Fruit fly (Drosophila melanogaster): ENCODE results near the gene BBS8.
A peak's percentile ranks its signal among the peaks of the same experiment; 100 is the strongest.

Gene BBS8

dm6 chr2L:429680-430484 lies 7.2 kb downstream of the BBS8 start (continued):
- no peak for TF ChIP-seq Mad (GFP tag; optimal IDR thresholded peaks at IDR 0.05)

- TF ChIP-seq Awh (GFP tag; IDR thresholded peaks at IDR 0.05) (peak; percentile 64; the same call in 1 of the 2 replicates), onecut (GFP tag; IDR thresholded peaks at IDR 0.05) (peak; percentile 60), CG13424 (tag; optimal IDR thresholded peaks at IDR 0.05) (peak; percentile 65), dm (GFP tag; optimal IDR thresholded peaks at IDR 0.05) (peak; percentile 12), exex (tag; optimal IDR thresholded peaks at IDR 0.05) (peak; percentile 14), CG33213 (GFP tag; optimal IDR thresholded peaks at IDR 0.05) (peak; percentile 29), cwo (GFP tag; optimal IDR thresholded peaks at IDR 0.05) (peak; percentile 40), run (tag; optimal IDR thresholded peaks at IDR 0.05) (peak; percentile 26), Poxn (GFP tag; IDR thresholded peaks at IDR 0.05) (no peak), Blimp-1 (GFP tag; optimal IDR thresholded peaks at IDR 0.05) (peak; percentile 48), CG7987 (GFP tag; optimal IDR thresholded peaks at IDR 0.05) (peak; percentile 92), Hsf (GFP tag; optimal IDR thresholded peaks at IDR 0.05) (peak; percentile 21), CG9727 (GFP tag; optimal IDR thresholded peaks at IDR 0.05) (peak; percentile 50), dpn (GFP tag; optimal IDR thresholded peaks at IDR 0.05) (peak in 1 of 2 experiments; percentile 4), CkIIα-i1 (GFP tag; IDR thresholded peaks at IDR 0.05) (no peak), row (GFP tag; IDR thresholded peaks at IDR 0.05) (no peak; the same call in 2 of the 3 replicates), Atf3 (GFP tag; optimal IDR thresholded peaks at IDR 0.05) (no peak), ci (GFP tag; IDR thresholded peaks at IDR 0.05) (peak; percentile 88), ken (GFP tag; IDR thresholded peaks at IDR 0.05) (0 out of 3 replicates have a peak, but pooled peaks have one; percentile 44), Atf6 (GFP tag; IDR thresholded peaks at IDR 0.05) (peak; percentile 58), gsb-n (tag; optimal IDR thresholded peaks at IDR 0.05) (peak; percentile 38), Vsx1 (GFP tag; optimal IDR thresholded peaks at IDR 0.05) (peak; percentile 62), CG30403 (GFP tag; optimal IDR thresholded peaks at IDR 0.05) (no peak), CG33557 (GFP tag; optimal IDR thresholded peaks at IDR 0.05) (peak; percentile 62), Lhr (GFP tag; optimal IDR thresholded peaks at IDR 0.05) (peak; percentile 27), mirr (GFP tag; optimal IDR thresholded peaks at IDR 0.05) (peak; percentile 63), ac (GFP tag; optimal IDR thresholded peaks at IDR 0.05) (peak; percentile 40), Asciz (GFP tag; optimal IDR thresholded peaks at IDR 0.05) (peak; percentile 89), CG10147 (GFP tag; optimal IDR thresholded peaks at IDR 0.05) (peak; percentile 34), eyg (GFP tag; optimal IDR thresholded peaks at IDR 0.05) (peak; percentile 53), dmrt11E (tag; optimal IDR thresholded peaks at IDR 0.05) (peak; percentile 41), Aef1 (GFP tag; IDR thresholded peaks at IDR 0.05) (0 out of 3 replicates have a peak, but pooled peaks have one; percentile 33), CG2202 (tag; optimal IDR thresholded peaks at IDR 0.05) (peak; percentile 70), Meics (GFP tag; optimal IDR thresholded peaks at IDR 0.05) (peak; percentile 72), CG6813 (GFP tag; optimal IDR thresholded peaks at IDR 0.05) (peak; percentile 85), Hmr (GFP tag; optimal IDR thresholded peaks at IDR 0.05) (peak; percentile 85), CG14965 (GFP tag; optimal IDR thresholded peaks at IDR 0.05; ENCODE audit: borderline replicate concordance) (peak; percentile 14), kay (GFP tag; optimal IDR thresholded peaks at IDR 0.05) (peak; percentile 7), CG14710 (tag; optimal IDR thresholded peaks at IDR 0.05) (peak; percentile 48), bbx (GFP tag; IDR thresholded peaks at IDR 0.05; ENCODE audit: partially characterized antibody) (peak; percentile 44; the same call in 1 of the 2 replicates), twi (tag; optimal IDR thresholded peaks at IDR 0.05) (peak; percentile 39), fd102C (GFP tag; optimal IDR thresholded peaks at IDR 0.05) (peak; percentile 61), amos (GFP tag; IDR thresholded peaks at IDR 0.05; ENCODE audit: partially characterized antibody) (peak; percentile 24; the same call in 1 of the 2 replicates)
Observed at dm6 chr2L:430820-431628, 8.4 kb downstream of the BBS8 start, which contains the start of gene ex. TSS of gene ex (plus strand) at chr2L:431227.
